Worm (Caenorhabditis elegans) whole organism, mixed stage, embryonic: ENCODE data around the gene daf-6.

ENCODE experiments used
- cnd-1 ChIP-seq: fragments of 200-800 bp; sonication (Bioruptor generic); optimal IDR thresholded peaks from 2 replicates; lab custom pipeline; 2018; ENCODE audit warnings: mild to moderate bottlenecking, missing genetic modification characterization, missing compliant biosample characterization
- lsy-2 ChIP-seq: fragments of 150-350 bp; optimal IDR thresholded peaks from 2 replicates; lab custom pipeline; 2014; ENCODE audit warnings: missing biosample characterization, missing genetic modification characterization
- unc-39 ChIP-seq: fragments of 150-350 bp; optimal IDR thresholded peaks from 2 replicates; lab custom pipeline; 2014; ENCODE audit warnings: missing biosample characterization, missing genetic modification characterization
- ztf-11 ChIP-seq: fragments of 150-350 bp; optimal IDR thresholded peaks from 2 replicates; lab custom pipeline; 2014; ENCODE audit warnings: missing biosample characterization, missing genetic modification characterization

DNA sequence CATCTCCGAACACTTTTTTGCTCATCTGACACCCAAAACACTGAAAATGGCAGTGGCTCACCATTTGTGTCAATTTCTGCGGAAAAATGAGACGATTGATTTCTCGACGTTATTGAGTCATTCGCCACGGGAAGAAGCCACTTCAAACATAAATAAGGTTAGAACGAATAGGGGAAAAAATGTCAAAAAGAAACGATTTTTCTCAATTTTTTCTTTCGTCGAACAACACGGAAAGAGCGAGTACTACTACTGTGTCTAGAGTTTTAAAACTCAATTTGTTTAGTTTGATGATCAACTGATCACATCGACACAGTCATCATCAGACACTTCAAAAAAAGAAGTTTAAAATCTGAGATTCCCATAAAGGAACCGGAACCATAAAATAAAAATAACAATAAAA is 32.6 kb downstream of the daf-6 start:
- no peak for TF ChIP-seq unc-39 (tag; lab: Kevin White, UChicago)
- TF ChIP-seq lsy-2 (tag; lab: Kevin White, UChicago): no peak
- no peak for TF ChIP-seq ztf-11 (tag; lab: Kevin White, UChicago)
- no peak for TF ChIP-seq cnd-1
